Fruit fly (Drosophila melanogaster) whole organism, embryonic: ENCODE results near the gene Lsp1alpha.

Experiments used
- Abd-B ChIP-seq: fragments of 200-800 bp; sonication (Bioruptor generic); optimal IDR thresholded peaks from 2 replicates; lab custom pipeline; 2018; ENCODE audit warnings: missing biosample characterization, mild to moderate bottlenecking, missing genetic modification characterization, moderate library complexity
- Adf1 ChIP-seq: fragments of 200-800 bp; sonication (Bioruptor generic); IDR thresholded peaks from 2 replicates; pipeline ENCODE4 v1.3.6; 2022; ENCODE audit warnings: missing biosample characterization, missing genetic modification characterization
- B-H2 ChIP-seq: fragments of 200-800 bp; sonication (Bioruptor generic); optimal IDR thresholded peaks from 2 replicates; lab custom pipeline; 2018; ENCODE audit warnings: missing biosample characterization, mild to moderate bottlenecking, missing genetic modification characterization
- Blimp-1 ChIP-seq: fragments of 200-800 bp; sonication (Bioruptor generic); optimal IDR thresholded peaks from 3 replicates; lab custom pipeline; 2018; ENCODE audit warnings: missing biosample characterization, missing genetic modification characterization, mild to moderate bottlenecking, moderate library complexity, missing genetic modification reagents
- Bteb2 ChIP-seq: fragments of 200-800 bp; sonication (Bioruptor generic); optimal IDR thresholded peaks from 2 replicates; lab custom pipeline; 2016; ENCODE audit warnings: missing biosample characterization, missing genetic modification characterization
- CG10321 ChIP-seq: fragments of 200-800 bp; sonication (Bioruptor generic); IDR thresholded peaks from 2 replicates; pipeline ENCODE4 v1.3.6; 2022; ENCODE audit warnings: missing biosample characterization, missing genetic modification characterization
- CG12071 ChIP-seq: fragments of 200-800 bp; sonication (Bioruptor generic); optimal IDR thresholded peaks from 3 replicates; lab custom pipeline; 2018; ENCODE audit warnings: missing biosample characterization, mild to moderate bottlenecking, missing genetic modification characterization
- CG13296 ChIP-seq: fragments of 200-800 bp; sonication (Bioruptor generic); optimal IDR thresholded peaks from 3 replicates; lab custom pipeline; 2018; ENCODE audit warnings: missing biosample characterization, mild to moderate bottlenecking, missing genetic modification characterization
- CG13424 ChIP-seq: fragments of 200-800 bp; sonication (Bioruptor generic); optimal IDR thresholded peaks from 2 replicates; lab custom pipeline; 2019; ENCODE audit warnings: missing biosample characterization, mild to moderate bottlenecking, missing genetic modification characterization, moderate library complexity
- CG14710 ChIP-seq: fragments of 200-800 bp; sonication (Bioruptor generic); optimal IDR thresholded peaks from 3 replicates; lab custom pipeline; 2019; ENCODE audit warnings: missing biosample characterization, mild to moderate bottlenecking, missing genetic modification characterization, moderate library complexity
- CG16813 ChIP-seq: fragments of 200-800 bp; sonication (Bioruptor generic); IDR thresholded peaks from 3 replicates; pipeline ENCODE4 v1.3.6; 2022; ENCODE audit warnings: missing biosample characterization, missing genetic modification characterization; ENCODE audit not compliant: partially characterized antibody
- CG17612 ChIP-seq: fragments of 200-800 bp; sonication (Bioruptor generic); IDR thresholded peaks from 2 replicates; pipeline ENCODE4 v1.3.6; 2022; ENCODE audit warnings: missing biosample characterization, missing genetic modification characterization
- CG3163 ChIP-seq: fragments of 200-800 bp; sonication (Bioruptor generic); optimal IDR thresholded peaks from 3 replicates; lab custom pipeline; 2016; ENCODE audit warnings: missing biosample characterization, missing genetic modification characterization
- CG42726 ChIP-seq: fragments of 200-800 bp; sonication (Bioruptor generic); IDR thresholded peaks from 2 replicates; pipeline ENCODE4 v1.3.6; 2022; ENCODE audit warnings: missing biosample characterization, missing genetic modification characterization; ENCODE audit not compliant: partially characterized antibody
- CG4360 ChIP-seq: fragments of 200-800 bp; sonication (Bioruptor generic); IDR thresholded peaks from 2 replicates; pipeline ENCODE4 v1.3.6; 2022; ENCODE audit warnings: missing biosample characterization, missing genetic modification characterization
- CG4707 ChIP-seq: fragments of 200-800 bp; sonication (Bioruptor generic); optimal IDR thresholded peaks from 2 replicates; lab custom pipeline; 2018; ENCODE audit warnings: missing biosample characterization, mild to moderate bottlenecking, missing genetic modification characterization, moderate library complexity
- CG4854 ChIP-seq: fragments of 200-800 bp; sonication (Bioruptor generic); optimal IDR thresholded peaks from 2 replicates; lab custom pipeline; 2016; ENCODE audit warnings: missing biosample characterization, missing genetic modification characterization, inconsistent platforms
- CG6175 ChIP-seq: fragments of 200-800 bp; sonication (Bioruptor generic); IDR thresholded peaks from 3 replicates; pipeline ENCODE4 v1.3.6; 2022; ENCODE audit warnings: missing biosample characterization, missing genetic modification characterization
- CG8478 ChIP-seq: fragments of >200 bp; optimal IDR thresholded peaks from 2 replicates; lab custom pipeline; 2018
- CG9609 ChIP-seq: fragments of 200-800 bp; sonication (Bioruptor generic); optimal IDR thresholded peaks from 3 replicates; lab custom pipeline; 2016; ENCODE audit warnings: missing biosample characterization, missing genetic modification characterization
- D19B ChIP-seq: fragments of 200-800 bp; sonication (Bioruptor generic); optimal IDR thresholded peaks from 2 replicates; lab custom pipeline; 2017; ENCODE audit warnings: missing biosample characterization, mild to moderate bottlenecking, missing genetic modification characterization
- Dll ChIP-seq: fragments of 200-800 bp; sonication (Bioruptor generic); IDR thresholded peaks from 4 replicates; pipeline ENCODE4 v1.3.6; 2022; ENCODE audit warnings: missing biosample characterization, missing genetic modification characterization; ENCODE audit not compliant: partially characterized antibody
- E2f2 ChIP-seq: fragments of 200-800 bp; sonication (Bioruptor generic); IDR thresholded peaks from 2 replicates; pipeline ENCODE4 v1.3.6; 2022; ENCODE audit warnings: missing biosample characterization, missing genetic modification characterization
- ERR ChIP-seq: fragments of 200-800 bp; sonication (Bioruptor generic); optimal IDR thresholded peaks from 2 replicates; lab custom pipeline; 2016; ENCODE audit warnings: missing biosample characterization, missing genetic modification characterization
- Eip74EF ChIP-seq, 2 experiments: fragments of 200-800 bp in 1 of 2; fragments of >200 bp in 1 of 2; sonication (Bioruptor generic) in 1 of 2; optimal IDR thresholded peaks; 2 replicates each; lab custom pipeline; 2017 to 2019; ENCODE audit warnings: missing biosample characterization in 2 of 2, missing genetic modification characterization in 2 of 2, mild to moderate bottlenecking in 1 of 2, moderate library complexity in 1 of 2
- Elba2 ChIP-seq: fragments of 200-800 bp; sonication (Bioruptor generic); optimal IDR thresholded peaks from 3 replicates; lab custom pipeline; 2016; ENCODE audit warnings: missing biosample characterization, missing genetic modification characterization
- HLHmδ ChIP-seq: fragments of 200-800 bp; sonication (Bioruptor generic); optimal IDR thresholded peaks from 2 replicates; lab custom pipeline; 2018; ENCODE audit warnings: missing biosample characterization, mild to moderate bottlenecking, missing genetic modification characterization, moderate library complexity
- HmgZ ChIP-seq: fragments of 200-800 bp; sonication (Bioruptor generic); optimal IDR thresholded peaks from 2 replicates; lab custom pipeline; 2018; ENCODE audit warnings: missing biosample characterization, mild to moderate bottlenecking, missing genetic modification characterization
- Kr ChIP-seq: fragments of 200-800 bp; sonication (Bioruptor generic); optimal IDR thresholded peaks from 2 replicates; lab custom pipeline; 2017; ENCODE audit warnings: missing biosample characterization, mild to moderate bottlenecking, missing genetic modification characterization
- Mad ChIP-seq: fragments of 200-800 bp; sonication (Bioruptor generic); optimal IDR thresholded peaks from 2 replicates; lab custom pipeline; 2016; ENCODE audit warnings: missing biosample characterization, missing genetic modification characterization
- Ravus ChIP-seq: fragments of 200-800 bp; sonication (Bioruptor generic); IDR thresholded peaks from 2 replicates; pipeline ENCODE4 v1.3.6; 2022; ENCODE audit warnings: missing biosample characterization, missing genetic modification characterization
- Spps ChIP-seq: fragments of 200-800 bp; sonication (Bioruptor generic); optimal IDR thresholded peaks from 2 replicates; lab custom pipeline; 2018; ENCODE audit warnings: missing biosample characterization, mild to moderate bottlenecking, missing genetic modification characterization
- Sry-δ ChIP-seq: fragments of 200-800 bp; sonication (Bioruptor generic); optimal IDR thresholded peaks from 2 replicates; lab custom pipeline; 2016; ENCODE audit warnings: missing biosample characterization, missing genetic modification characterization
- Tbp ChIP-seq: fragments of >200 bp; optimal IDR thresholded peaks from 2 replicates; lab custom pipeline; 2018; ENCODE audit warnings: missing biosample characterization, missing genetic modification characterization
- YL-1 ChIP-seq: fragments of 200-800 bp; sonication (Bioruptor generic); optimal IDR thresholded peaks from 3 replicates; lab custom pipeline; 2017; ENCODE audit warnings: missing biosample characterization, mild to moderate bottlenecking, missing genetic modification characterization
- ac ChIP-seq: fragments of 200-800 bp; sonication (Bioruptor generic); optimal IDR thresholded peaks from 3 replicates; lab custom pipeline; 2017; ENCODE audit warnings: missing biosample characterization, mild to moderate bottlenecking, missing genetic modification characterization
- chn ChIP-seq: fragments of 200-800 bp; sonication (Bioruptor generic); optimal IDR thresholded peaks from 2 replicates; lab custom pipeline; 2016; ENCODE audit warnings: missing biosample characterization, missing genetic modification characterization
- da ChIP-seq: fragments of 200-800 bp; sonication (Bioruptor generic); optimal IDR thresholded peaks from 2 replicates; lab custom pipeline; 2016; ENCODE audit warnings: missing biosample characterization, missing genetic modification characterization
- dan ChIP-seq: fragments of 200-800 bp; sonication (Bioruptor generic); IDR thresholded peaks from 2 replicates; pipeline ENCODE4 v1.3.6; 2022; ENCODE audit warnings: missing biosample characterization, missing genetic modification characterization
- dmrt11E ChIP-seq: fragments of 200-800 bp; sonication (Bioruptor generic); optimal IDR thresholded peaks from 3 replicates; lab custom pipeline; 2018; ENCODE audit warnings: missing biosample characterization, mild to moderate bottlenecking, missing genetic modification characterization, moderate library complexity
- gsb ChIP-seq: fragments of 200-800 bp; sonication (Bioruptor generic); IDR thresholded peaks from 2 replicates; pipeline ENCODE4 v1.3.6; 2022; ENCODE audit warnings: missing biosample characterization, missing genetic modification characterization
- insv ChIP-seq, 2 experiments: fragments of 200-800 bp; sonication (Bioruptor generic); optimal IDR thresholded peaks; 3 replicates each; lab custom pipeline; 2016 to 2018; ENCODE audit warnings: missing biosample characterization in 2 of 2, missing genetic modification characterization in 2 of 2
- ken ChIP-seq: fragments of 200-800 bp; sonication (Bioruptor generic); IDR thresholded peaks from 3 replicates; pipeline ENCODE4 v1.3.6; 2022; ENCODE audit warnings: missing biosample characterization, missing genetic modification characterization
- lov ChIP-seq, 2 experiments: fragments of 200-800 bp in 1 of 2; fragments of >200 bp in 1 of 2; sonication (Bioruptor generic) in 1 of 2; IDR thresholded peaks in 1 of 2; optimal IDR thresholded peaks in 1 of 2; 2 replicates in 1 of 2; 3 replicates in 1 of 2; pipeline versions ENCODE4 v1.3.6 to Lab custom; 2017 to 2022; ENCODE audit warnings: missing biosample characterization in 1 of 2, missing genetic modification characterization in 1 of 2
- nom ChIP-seq: fragments of 200-800 bp; sonication (Bioruptor generic); optimal IDR thresholded peaks from 2 replicates; lab custom pipeline; 2017; ENCODE audit warnings: missing biosample characterization, missing genetic modification characterization, mild to moderate bottlenecking, moderate library complexity, missing genetic modification reagents
- row ChIP-seq: fragments of 200-800 bp; sonication (Bioruptor generic); IDR thresholded peaks from 3 replicates; pipeline ENCODE4 v1.3.6; 2022; ENCODE audit warnings: missing biosample characterization, missing genetic modification characterization
- sima ChIP-seq: fragments of 200-800 bp; sonication (Bioruptor generic); optimal IDR thresholded peaks from 2 replicates; lab custom pipeline; 2016; ENCODE audit warnings: missing biosample characterization, missing genetic modification characterization
- sug ChIP-seq: fragments of 200-800 bp; optimal IDR thresholded peaks from 2 replicates; lab custom pipeline; 2019; ENCODE audit warnings: missing biosample characterization, mild to moderate bottlenecking, missing genetic modification characterization, moderate library complexity
- unc-4 ChIP-seq: fragments of 200-800 bp; sonication (Bioruptor generic); IDR thresholded peaks from 2 replicates; pipeline ENCODE4 v1.3.6; 2022; ENCODE audit warnings: missing biosample characterization, missing genetic modification characterization; ENCODE audit not compliant: partially characterized antibody
- wdn ChIP-seq: fragments of 200-800 bp; sonication (Bioruptor generic); IDR thresholded peaks from 2 replicates; pipeline ENCODE4 v1.3.6; 2022; ENCODE audit warnings: missing biosample characterization, missing genetic modification characterization

The Lsp1alpha gene

DNA sequence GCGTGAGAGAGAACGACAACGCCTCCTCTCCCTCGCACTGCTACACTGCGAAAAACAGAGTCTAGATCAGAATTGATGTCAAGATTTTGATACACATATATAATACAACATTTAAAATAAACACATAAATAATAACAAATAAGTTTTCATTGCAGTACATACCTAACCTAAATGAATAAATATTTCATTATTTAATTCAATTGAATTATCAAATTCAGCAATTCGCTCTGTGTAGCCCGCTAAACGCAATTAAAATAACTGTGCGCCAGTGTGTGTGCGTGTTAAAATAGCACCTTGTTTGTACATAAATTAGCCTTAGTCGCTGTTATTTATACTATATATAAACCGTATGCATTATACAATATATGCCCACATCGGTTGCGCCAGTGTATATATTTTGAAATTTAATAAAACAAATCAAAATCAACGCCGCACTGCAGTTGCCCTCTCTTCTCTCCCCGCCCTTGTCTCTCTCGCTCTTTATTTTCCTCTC, 17.8 kb upstream of the Lsp1alpha start (continued):
- TF ChIP-seq ERR (GFP tag; lab: Kevin White, UChicago) (no peak), insv (GFP tag; optimal IDR thresholded peaks at IDR 0.05; lab: Kevin White, UChicago) (peak in 1 of 2 experiments; percentile 62), CG14710 (tag; lab: Kevin White, UChicago) (peak; percentile 84), lov (optimal IDR thresholded peaks at IDR 0.05; lab: Kevin White, UChicago) (no peak), lov (GFP tag; IDR thresholded peaks at IDR 0.05; lab: Robert Waterston, UW) (peak; percentile 72; the same call in 2 of the 3 replicates), ac (GFP tag; lab: Kevin White, UChicago) (peak; percentile 55), Sry-δ (GFP tag; lab: Kevin White, UChicago) (no peak), CG10321 (GFP tag; lab: Robert Waterston, UW) (peak; percentile 80), HmgZ (tag; lab: Kevin White, UChicago) (peak; percentile 96), Adf1 (peak; percentile 75), unc-4 (GFP tag; lab: Robert Waterston, UW) (no peak), HLHmδ (GFP tag; lab: Kevin White, UChicago) (no peak), dan (GFP tag; lab: Robert Waterston, UW) (peak; percentile 32; the same call in 1 of the 2 replicates), Spps (tag; lab: Kevin White, UChicago) (peak; percentile 73), wdn (GFP tag; lab: Robert Waterston, UW) (peak; percentile 91), CG6175 (GFP tag; lab: Robert Waterston, UW) (peak; percentile 92), Abd-B (GFP tag; lab: Kevin White, UChicago) (peak; percentile 94), CG12071 (peak; percentile 88), E2f2 (GFP tag; lab: Robert Waterston, UW) (peak; percentile 81), Mad (peak; percentile 81), Elba2 (peak; percentile 7), B-H2 (GFP tag; lab: Kevin White, UChicago) (peak; percentile 92), dmrt11E (tag; lab: Kevin White, UChicago) (peak; percentile 74), Tbp (GFP tag; lab: Kevin White, UChicago) (no peak), CG16813 (GFP tag; lab: Robert Waterston, UW) (no peak), nom (GFP tag; lab: Kevin White, UChicago) (peak; percentile 58), CG3163 (GFP tag; lab: Kevin White, UChicago) (no peak), da (GFP tag; lab: Kevin White, UChicago) (no peak), chn (GFP tag; lab: Kevin White, UChicago) (peak; percentile 66), gsb (GFP tag; lab: Robert Waterston, UW) (peak; percentile 92), CG17612 (GFP tag; lab: Robert Waterston, UW) (peak; percentile 88), ken (GFP tag; lab: Robert Waterston, UW) (peak; percentile 88), Ravus (GFP tag; lab: Robert Waterston, UW) (peak; percentile 90), Dll (GFP tag; lab: Robert Waterston, UW) (no peak), Bteb2 (peak; percentile 78), Blimp-1 (GFP tag; lab: Kevin White, UChicago) (peak; percentile 87), CG13296 (peak; percentile 95), YL-1 (GFP tag; lab: Kevin White, UChicago) (peak; percentile 38), CG42726 (GFP tag; lab: Robert Waterston, UW) (no peak), sug (peak; percentile 94), Eip74EF (GFP tag; optimal IDR thresholded peaks at IDR 0.05; lab: Kevin White, UChicago) (peak in 1 of 2 experiments; percentile 93), sima (peak; percentile 41), row (GFP tag; lab: Robert Waterston, UW) (peak; percentile 98), CG4360 (GFP tag; lab: Robert Waterston, UW) (peak; percentile 72), CG4854 (GFP tag; lab: Kevin White, UChicago) (peak; percentile 78), CG8478 (lab: Kevin White, UChicago) (no peak), D19B (peak; percentile 83), CG9609 (GFP tag; lab: Kevin White, UChicago) (peak; percentile 29), CG13424 (peak; percentile 95), CG4707 (peak; percentile 62), Kr (GFP tag; lab: Kevin White, UChicago) (no peak)
